Fruit fly (Drosophila melanogaster): ENCODE data around the gene GluRIIB.
A peak's percentile ranks its signal among the peaks of the same experiment; 100 is the strongest.

GluRIIB gene

dm6 chr2L:5526738-5527137 lies 32.4 kb upstream of the GluRIIB start, which contains the start of gene Cox11 (continued):
- TF ChIP-seq CG4730 (GFP tag; IDR thresholded peaks at IDR 0.05): no peak
- TF ChIP-seq Dref (GFP tag; IDR thresholded peaks at IDR 0.05): peak; percentile 79
- no peak for TF ChIP-seq CG17385 (GFP tag; optimal IDR thresholded peaks at IDR 0.05)
- no peak for TF ChIP-seq CG13624 (GFP tag; optimal IDR thresholded peaks at IDR 0.05)
- no peak for TF ChIP-seq az2 (GFP tag; optimal IDR thresholded peaks at IDR 0.05)
- no peak for TF ChIP-seq CG17328 (GFP tag; IDR thresholded peaks at IDR 0.05)
- no peak for TF ChIP-seq nau (GFP tag; optimal IDR thresholded peaks at IDR 0.05)
- no peak for TF ChIP-seq h (optimal IDR thresholded peaks at IDR 0.05)
- TF ChIP-seq CG12744 (GFP tag; optimal IDR thresholded peaks at IDR 0.05): no peak
- TF ChIP-seq CG15011 (GFP tag; optimal IDR thresholded peaks at IDR 0.05): no peak
- TF ChIP-seq ham (GFP tag; IDR thresholded peaks at IDR 0.05): no peak
- TF ChIP-seq CG1602 (GFP tag; optimal IDR thresholded peaks at IDR 0.05): no peak
- TF ChIP-seq Mad (GFP tag; optimal IDR thresholded peaks at IDR 0.05): no peak
- TF ChIP-seq grau (tag; optimal IDR thresholded peaks at IDR 0.05): no peak
- no peak for TF ChIP-seq Max (GFP tag; optimal IDR thresholded peaks at IDR 0.05)
- TF ChIP-seq sob (GFP tag; IDR thresholded peaks at IDR 0.05): no peak
- peak; percentile 53; the same call in 2 of the 3 replicates for TF ChIP-seq CG7963 (GFP tag; IDR thresholded peaks at IDR 0.05; ENCODE audit: partially characterized antibody)
- TF ChIP-seq NC2α (GFP tag; optimal IDR thresholded peaks at IDR 0.05): no peak
- TF ChIP-seq CG32772 (GFP tag; IDR thresholded peaks at IDR 0.05): no peak
- TF ChIP-seq CG6791 (GFP tag; IDR thresholded peaks at IDR 0.05; ENCODE audit: partially characterized antibody): peak; percentile 69; the same call in 1 of the 3 replicates
- TF ChIP-seq CG16863 (GFP tag; optimal IDR thresholded peaks at IDR 0.05): no peak
- no peak for TF ChIP-seq CG4820 (GFP tag; optimal IDR thresholded peaks at IDR 0.05)
- TF ChIP-seq CG10959 (GFP tag; IDR thresholded peaks at IDR 0.05): no peak
- TF ChIP-seq Nf-YA (GFP tag; IDR thresholded peaks at IDR 0.05): no peak
- TF ChIP-seq CG6765 (GFP tag; optimal IDR thresholded peaks at IDR 0.05): no peak
- no peak for TF ChIP-seq CG11696 (GFP tag; IDR thresholded peaks at IDR 0.05)
- TF ChIP-seq Hsf (GFP tag; optimal IDR thresholded peaks at IDR 0.05): no peak
- no peak for TF ChIP-seq pita (GFP tag; optimal IDR thresholded peaks at IDR 0.05)
- TF ChIP-seq Aef1 (GFP tag; IDR thresholded peaks at IDR 0.05): no peak
- no peak for TF ChIP-seq CG8944 (GFP tag; optimal IDR thresholded peaks at IDR 0.05)
- no peak for TF ChIP-seq CG12071 (GFP tag; optimal IDR thresholded peaks at IDR 0.05)
- TF ChIP-seq tap (tag; optimal IDR thresholded peaks at IDR 0.05): no peak
- no peak for TF ChIP-seq z (GFP tag; IDR thresholded peaks at IDR 0.05)
- 0 out of 2 replicates have a peak, but pooled peaks have one; percentile 21 for TF ChIP-seq ato (GFP tag; IDR thresholded peaks at IDR 0.05; ENCODE audit: partially characterized antibody)
- no peak for TF ChIP-seq Dek (tag; optimal IDR thresholded peaks at IDR 0.05)
- TF ChIP-seq CG42726 (GFP tag; IDR thresholded peaks at IDR 0.05; ENCODE audit: partially characterized antibody): no peak
- TF ChIP-seq CG15601 (tag; optimal IDR thresholded peaks at IDR 0.05): no peak
- TF ChIP-seq CG6854 (GFP tag; optimal IDR thresholded peaks at IDR 0.05): no peak
- TF ChIP-seq gro (GFP tag; optimal IDR thresholded peaks at IDR 0.05): no peak
- TF ChIP-seq ssp (GFP tag; IDR thresholded peaks at IDR 0.05): no peak
- peak; percentile 74 for TF ChIP-seq MBD-R2 (GFP tag; IDR thresholded peaks at IDR 0.05)
- TF ChIP-seq jigr1 (GFP tag; IDR thresholded peaks at IDR 0.05): no peak
- no peak for TF ChIP-seq sens-2 (GFP tag; IDR thresholded peaks at IDR 0.05)
- no peak for TF ChIP-seq CG8388 (GFP tag; optimal IDR thresholded peaks at IDR 0.05)
- no peak for TF ChIP-seq Rfx (GFP tag; IDR thresholded peaks at IDR 0.05)
- no peak for TF ChIP-seq C15 (GFP tag; IDR thresholded peaks at IDR 0.05)
- no peak for TF ChIP-seq wdn (GFP tag; IDR thresholded peaks at IDR 0.05)
- TF ChIP-seq gsb (GFP tag; IDR thresholded peaks at IDR 0.05): no peak
- TF ChIP-seq Abd-B (GFP tag; optimal IDR thresholded peaks at IDR 0.05): no peak
- TF ChIP-seq Atf-2 (GFP tag; optimal IDR thresholded peaks at IDR 0.05): no peak
- TF ChIP-seq Hand (GFP tag; optimal IDR thresholded peaks at IDR 0.05): no peak
- no peak for TF ChIP-seq CG11456 (GFP tag; IDR thresholded peaks at IDR 0.05)
- no peak for TF ChIP-seq pros (GFP tag; optimal IDR thresholded peaks at IDR 0.05)

All from whole organism, embryonic.